Worm (Caenorhabditis elegans): ENCODE data around the gene F11G11.5.

Gene F11G11.5

ce11 chrII:4888527-4889487 lies 31.1 kb downstream of the F11G11.5 start, which contains the start of gene pgm-1 (continued):
- TF ChIP-seq sup-37 (GFP tag; optimal IDR thresholded peaks at IDR 0.05) (no peak), pax-3 (tag; optimal IDR thresholded peaks at IDR 0.05) (no peak), snpc-4 (tag; optimal IDR thresholded peaks at IDR 0.05) (no peak), pqm-1 (tag; optimal IDR thresholded peaks at IDR 0.05) (no peak), egl-27 (tag; optimal IDR thresholded peaks at IDR 0.05) (no peak), hlh-4 (tag; optimal IDR thresholded peaks at IDR 0.05) (no peak), isw-1 (GFP tag; IDR thresholded peaks at IDR 0.05) (no peak), ceh-8 (GFP tag; optimal IDR thresholded peaks at IDR 0.05) (no peak), skn-1 (tag; optimal IDR thresholded peaks at IDR 0.05) (no peak), ztf-11 (tag; optimal IDR thresholded peaks at IDR 0.05) (no peak), hlh-17 (GFP tag; optimal IDR thresholded peaks at IDR 0.05; ENCODE audit: borderline replicate concordance) (no peak), nhr-90 (tag; optimal IDR thresholded peaks at IDR 0.05; ENCODE audit: poor library complexity) (no peak), F16B12.6 (tag; optimal IDR thresholded peaks at IDR 0.05) (no peak), nhr-19 (GFP tag; conservative IDR thresholded peaks at IDR 0.05) (peak; percentile 26; the same call in 1 of the 2 replicates)

ce11 chrII:4891012-4891775 lies 33.5 kb downstream of the F11G11.5 start, which contains the start of gene gst-9:
Gene gst-9 (plus strand): TSS chrII:4891585.
- no peak for TF ChIP-seq efl-3 (GFP tag; optimal IDR thresholded peaks at IDR 0.05)
- no peak for TF ChIP-seq ces-1 (GFP tag; optimal IDR thresholded peaks at IDR 0.05)
- no peak for TF ChIP-seq nhr-76 (tag; optimal IDR thresholded peaks at IDR 0.05)
- peak; percentile 21; the same call in 1 of the 2 replicates for TF ChIP-seq nhr-19 (GFP tag; conservative IDR thresholded peaks at IDR 0.05)
- no peak for TF ChIP-seq zag-1 (tag; optimal IDR thresholded peaks at IDR 0.05)
- peak in 1 of 6 experiments; percentile 34 for TF ChIP-seq elt-3 (tag; optimal IDR thresholded peaks at IDR 0.05)
- peak; percentile 16 for TF ChIP-seq nhr-47 (tag; optimal IDR thresholded peaks at IDR 0.05)
- no peak for TF ChIP-seq mdl-1 (tag; optimal IDR thresholded peaks at IDR 0.05)
- TF ChIP-seq mep-1 (tag; optimal IDR thresholded peaks at IDR 0.05): peak; percentile 38
- TF ChIP-seq fkh-8 (tag; optimal IDR thresholded peaks at IDR 0.05): peak; percentile 26
- no peak for TF ChIP-seq ztf-11 (tag; optimal IDR thresholded peaks at IDR 0.05)
- no peak for TF ChIP-seq unc-62 (GFP tag; optimal IDR thresholded peaks at IDR 0.05)
- no peak for TF ChIP-seq C16A3.4 (tag; optimal IDR thresholded peaks at IDR 0.05)
- no peak for TF ChIP-seq fos-1 (tag; optimal IDR thresholded peaks at IDR 0.05)
- TF ChIP-seq elt-2 (tag; optimal IDR thresholded peaks at IDR 0.05): peak; percentile 63
- TF ChIP-seq lin-13 (GFP tag; optimal IDR thresholded peaks at IDR 0.05): no peak
- TF ChIP-seq dpl-1 (GFP tag; optimal IDR thresholded peaks at IDR 0.05): peak in 1 of 3 experiments; percentile 8
- TF ChIP-seq ceh-63 (GFP tag; optimal IDR thresholded peaks at IDR 0.05): no peak
- peak; percentile 77 for TF ChIP-seq ama-1 (optimal IDR thresholded peaks at IDR 0.05)
- TF ChIP-seq aha-1 (tag; optimal IDR thresholded peaks at IDR 0.05): no peak
- TF ChIP-seq mab-9 (GFP tag; IDR thresholded peaks at IDR 0.05): no peak
- TF ChIP-seq lin-35 (GFP tag; optimal IDR thresholded peaks at IDR 0.05): peak in 1 of 2 experiments; percentile 34
- no peak for TF ChIP-seq egl-13 (tag; optimal IDR thresholded peaks at IDR 0.05)
- peak; percentile 66 for TF ChIP-seq nhr-71 (tag; optimal IDR thresholded peaks at IDR 0.05)
- peak; percentile 17 for TF ChIP-seq lin-14 (GFP tag; optimal IDR thresholded peaks at IDR 0.05)
- TF ChIP-seq lin-15B (tag; optimal IDR thresholded peaks at IDR 0.05): no peak
- peak; percentile 37 for TF ChIP-seq skn-1 (tag; optimal IDR thresholded peaks at IDR 0.05)
- no peak for TF ChIP-seq hlh-17 (GFP tag; optimal IDR thresholded peaks at IDR 0.05; ENCODE audit: borderline replicate concordance)
- no peak for TF ChIP-seq C34B4.2 (tag; optimal IDR thresholded peaks at IDR 0.05)
- no peak for TF ChIP-seq blmp-1 (tag; optimal IDR thresholded peaks at IDR 0.05)
- peak; percentile 7 for TF ChIP-seq swsn-7 (tag; optimal IDR thresholded peaks at IDR 0.05)
- TF ChIP-seq efl-1 (optimal IDR thresholded peaks at IDR 0.05): peak; percentile 0 to 7
- TF ChIP-seq efl-1 (GFP tag; optimal IDR thresholded peaks at IDR 0.05 in 1 of 2): peak in 1 of 2 experiments; percentile 55
- no peak for TF ChIP-seq tbx-2 (tag; optimal IDR thresholded peaks at IDR 0.05)
- TF ChIP-seq fkh-10 (GFP tag; optimal IDR thresholded peaks at IDR 0.05): no peak
- TF ChIP-seq F16B12.6 (tag; optimal IDR thresholded peaks at IDR 0.05): no peak
- TF ChIP-seq nhr-11 (tag; optimal IDR thresholded peaks at IDR 0.05): no peak
- no peak for TF ChIP-seq sup-37 (GFP tag; optimal IDR thresholded peaks at IDR 0.05)
